Fruit fly (Drosophila melanogaster): ENCODE measurements around the gene msb1l.

The msb1l gene

dm6 chr2L:19583926-19584392 is 6.5 kb downstream of the msb1l start, which contains the start of the genes PCNA2 and CG10366 (continued):
- TF ChIP-seq acj6 (GFP tag; optimal IDR thresholded peaks at IDR 0.05), result peak; percentile 79
- peak; percentile 47 for TF ChIP-seq Smox (GFP tag; optimal IDR thresholded peaks at IDR 0.05)
- TF ChIP-seq achi (GFP tag; optimal IDR thresholded peaks at IDR 0.05), result peak; percentile 68
- TF ChIP-seq CG15336 (GFP tag; IDR thresholded peaks at IDR 0.05), result no peak
- TF ChIP-seq spab (GFP tag; optimal IDR thresholded peaks at IDR 0.05), result no peak
- no peak for TF ChIP-seq CG6163 (GFP tag; IDR thresholded peaks at IDR 0.05)
- no peak for TF ChIP-seq CG8632 (GFP tag; optimal IDR thresholded peaks at IDR 0.05)
- TF ChIP-seq Sox102F (GFP tag; optimal IDR thresholded peaks at IDR 0.05), result no peak
- TF ChIP-seq fd85E (GFP tag; optimal IDR thresholded peaks at IDR 0.05), result no peak
- peak; percentile 70 for TF ChIP-seq cyc (GFP tag; optimal IDR thresholded peaks at IDR 0.05)
- TF ChIP-seq Eip93F (GFP tag; optimal IDR thresholded peaks at IDR 0.05), result no peak

- TF ChIP-seq CG3919 (GFP tag; optimal IDR thresholded peaks at IDR 0.05), result peak; percentile 70
- no peak for TF ChIP-seq fd85E (GFP tag; optimal IDR thresholded peaks at IDR 0.05)
- no peak for TF ChIP-seq CG1621 (tag; optimal IDR thresholded peaks at IDR 0.05)
- peak; percentile 22 for TF ChIP-seq CG10669 (GFP tag; optimal IDR thresholded peaks at IDR 0.05)
- peak; percentile 56; the same call in 1 of the 2 replicates for TF ChIP-seq CG15336 (GFP tag; IDR thresholded peaks at IDR 0.05)
- no peak for TF ChIP-seq CG6276 (GFP tag; optimal IDR thresholded peaks at IDR 0.05)
- no peak for TF ChIP-seq CG6808 (GFP tag; optimal IDR thresholded peaks at IDR 0.05)
- TF ChIP-seq net (GFP tag; optimal IDR thresholded peaks at IDR 0.05), result peak; percentile 43
- peak; percentile 26 for TF ChIP-seq Smox (GFP tag; optimal IDR thresholded peaks at IDR 0.05)
- peak; percentile 45 for TF ChIP-seq Sox15 (GFP tag; optimal IDR thresholded peaks at IDR 0.05)
- TF ChIP-seq CG7368 (GFP tag; optimal IDR thresholded peaks at IDR 0.05), result peak; percentile 36
- peak; percentile 47 for TF ChIP-seq CG3032 (tag; optimal IDR thresholded peaks at IDR 0.05)
- TF ChIP-seq CG6792 (GFP tag; optimal IDR thresholded peaks at IDR 0.05), result peak; percentile 29
- TF ChIP-seq fkh (GFP tag; optimal IDR thresholded peaks at IDR 0.05), result no peak
- no peak for TF ChIP-seq svp (GFP tag)
- peak; percentile 59 for TF ChIP-seq OdsH (GFP tag; optimal IDR thresholded peaks at IDR 0.05)
- TF ChIP-seq Eip93F (GFP tag; optimal IDR thresholded peaks at IDR 0.05), result no peak
- peak; percentile 63 for TF ChIP-seq lz (GFP tag; optimal IDR thresholded peaks at IDR 0.05)
- peak; percentile 45 for TF ChIP-seq CG10631 (GFP tag; optimal IDR thresholded peaks at IDR 0.05)
- TF ChIP-seq Hr39 (GFP tag; optimal IDR thresholded peaks at IDR 0.05), result peak; percentile 71
- TF ChIP-seq Met (GFP tag; optimal IDR thresholded peaks at IDR 0.05), result peak; percentile 55
- TF ChIP-seq achi (GFP tag; optimal IDR thresholded peaks at IDR 0.05), result peak; percentile 23
- TF ChIP-seq vri (GFP tag; optimal IDR thresholded peaks at IDR 0.05), result no peak
- TF ChIP-seq acj6 (GFP tag; optimal IDR thresholded peaks at IDR 0.05), result peak; percentile 58
- TF ChIP-seq CG8632 (GFP tag; optimal IDR thresholded peaks at IDR 0.05), result peak; percentile 32
- no peak for TF ChIP-seq CG4318 (GFP tag; optimal IDR thresholded peaks at IDR 0.05)
- TF ChIP-seq CG11902 (GFP tag; optimal IDR thresholded peaks at IDR 0.05), result peak; percentile 21
- peak; percentile 55 for TF ChIP-seq pdm3 (GFP tag; optimal IDR thresholded peaks at IDR 0.05)
- TF ChIP-seq CG32006 (GFP tag; optimal IDR thresholded peaks at IDR 0.05), result peak; percentile 41
- no peak for TF ChIP-seq Sox102F (GFP tag; optimal IDR thresholded peaks at IDR 0.05)
- peak; percentile 3 for TF ChIP-seq CG34406 (GFP tag; optimal IDR thresholded peaks at IDR 0.05)
- TF ChIP-seq dac (GFP tag; optimal IDR thresholded peaks at IDR 0.05), result peak; percentile 45
- TF ChIP-seq Lpt (GFP tag; optimal IDR thresholded peaks at IDR 0.05), result peak; percentile 45
- TF ChIP-seq Ets96B (tag; optimal IDR thresholded peaks at IDR 0.05), result peak; percentile 31
- peak; percentile 69 for TF ChIP-seq cyc (GFP tag; optimal IDR thresholded peaks at IDR 0.05)
- peak; percentile 63 for TF ChIP-seq Eip75B (GFP tag; optimal IDR thresholded peaks at IDR 0.05)
- TF ChIP-seq CG31627 (GFP tag; optimal IDR thresholded peaks at IDR 0.05), result peak; percentile 67
- peak; percentile 56 for TF ChIP-seq esn (GFP tag; optimal IDR thresholded peaks at IDR 0.05)
- TF ChIP-seq topi (GFP tag; optimal IDR thresholded peaks at IDR 0.05), result peak; percentile 45
- peak; percentile 56 for TF ChIP-seq eg (GFP tag; IDR thresholded peaks at IDR 0.05)
- TF ChIP-seq fd59A (GFP tag; optimal IDR thresholded peaks at IDR 0.05), result no peak
- no peak for TF ChIP-seq ss (GFP tag; optimal IDR thresholded peaks at IDR 0.05)
- peak; percentile 40 for TF ChIP-seq Ets21C (GFP tag; optimal IDR thresholded peaks at IDR 0.05)
- TF ChIP-seq Sox14 (GFP tag; optimal IDR thresholded peaks at IDR 0.05), result peak; percentile 59
Observed at dm6 chr2L:19586436-19587333, 9.2 kb downstream of the msb1l start, which contains the start of gene Lar. Lar (plus strand) TSS chr2L:19586623.

All from whole organism, prepupa.